Worm (Caenorhabditis elegans) whole organism, mixed stage, embryonic: ENCODE measurements around the gene C24A3.2.

Experiments used
- ces-1 ChIP-seq: fragments of 150-350 bp; optimal IDR thresholded peaks from 2 replicates; lab custom pipeline; 2014; ENCODE audit warnings: missing biosample characterization, missing genetic modification reagents, missing genetic modification characterization
- elt-1 ChIP-seq: sonication (generic microtip); optimal IDR thresholded peaks from 2 replicates; lab custom pipeline; 2017; ENCODE audit warnings: missing genetic modification characterization, mild to moderate bottlenecking, missing compliant biosample characterization, antibody characterized with exemption, moderate library complexity, borderline replicate concordance; ENCODE audit not compliant: insufficient read depth
- elt-3 ChIP-seq: fragments of 150-350 bp; optimal IDR thresholded peaks from 2 replicates; lab custom pipeline; 2014; ENCODE audit warnings: missing biosample characterization, missing genetic modification characterization
- flh-1 ChIP-seq: fragments of 200-800 bp; sonication (Bioruptor generic); optimal IDR thresholded peaks from 2 replicates; lab custom pipeline; 2018; ENCODE audit warnings: mild to moderate bottlenecking, missing genetic modification characterization, moderate library complexity, missing compliant biosample characterization
- lin-13 ChIP-seq: fragments of 150-350 bp; optimal IDR thresholded peaks from 2 replicates; lab custom pipeline; 2014; ENCODE audit warnings: missing biosample characterization, missing genetic modification characterization
- lin-32 ChIP-seq: fragments of 200-800 bp; sonication (Bioruptor generic); optimal IDR thresholded peaks from 2 replicates; lab custom pipeline; 2018; ENCODE audit warnings: mild to moderate bottlenecking, missing genetic modification characterization, missing compliant biosample characterization
- lsy-2 ChIP-seq: fragments of 150-350 bp; optimal IDR thresholded peaks from 2 replicates; lab custom pipeline; 2014; ENCODE audit warnings: missing biosample characterization, missing genetic modification characterization
- nhr-12 ChIP-seq: fragments of 150-350 bp; optimal IDR thresholded peaks from 2 replicates; lab custom pipeline; 2014; ENCODE audit warnings: missing biosample characterization, missing genetic modification characterization
- nhr-2 ChIP-seq: fragments of 150-350 bp; optimal IDR thresholded peaks from 2 replicates; lab custom pipeline; 2014; ENCODE audit warnings: missing biosample characterization, missing genetic modification characterization
- nhr-237 ChIP-seq: fragments of 150-350 bp; optimal IDR thresholded peaks from 2 replicates; lab custom pipeline; 2014; ENCODE audit warnings: missing biosample characterization, missing genetic modification characterization
- pha-4 ChIP-seq: fragments of 150-350 bp; optimal IDR thresholded peaks from 2 replicates; lab custom pipeline; 2018; ENCODE audit warnings: missing biosample characterization, missing genetic modification reagents, missing genetic modification characterization
- snpc-4 ChIP-seq: fragments of 150-350 bp; optimal IDR thresholded peaks from 2 replicates; lab custom pipeline; 2014; ENCODE audit warnings: missing biosample characterization, missing genetic modification characterization
- sptf-1 ChIP-seq: sonication (generic microtip); optimal IDR thresholded peaks from 2 replicates; lab custom pipeline; 2017; ENCODE audit warnings: mild to moderate bottlenecking, missing genetic modification characterization, moderate library complexity, missing compliant biosample characterization
- ztf-11 ChIP-seq: fragments of 150-350 bp; optimal IDR thresholded peaks from 2 replicates; lab custom pipeline; 2014; ENCODE audit warnings: missing biosample characterization, missing genetic modification characterization

DNA sequence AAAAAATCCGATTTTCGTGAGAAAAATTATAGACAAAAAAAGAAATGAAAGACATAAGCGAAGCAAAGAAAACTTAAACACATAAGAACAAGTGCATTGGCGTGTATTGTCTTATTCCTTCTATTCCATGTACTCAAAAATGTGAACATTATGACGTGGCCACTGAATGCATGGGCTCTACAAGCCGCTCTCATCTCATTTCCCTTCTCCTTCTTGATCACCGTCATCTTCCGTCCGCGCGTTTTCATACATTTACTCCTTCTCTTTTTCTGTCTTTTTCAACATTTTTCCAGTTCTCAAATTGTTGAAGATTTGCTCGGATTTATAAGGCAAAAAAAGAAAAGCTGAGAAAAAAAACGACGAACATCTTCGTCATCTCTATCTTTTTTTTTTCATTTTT, 17.2 kb downstream of the C24A3.2 start:
- TF ChIP-seq snpc-4 (no peak), ztf-11 (no peak), lin-13 (tag; lab: Kevin White, UChicago) (no peak), flh-1 (GFP tag; lab: Kevin White, UChicago) (no peak), elt-3 (tag; lab: Kevin White, UChicago) (no peak), lin-32 (GFP tag; lab: Kevin White, UChicago) (no peak), sptf-1 (tag; lab: Kevin White, UChicago) (no peak), lsy-2 (tag; lab: Kevin White, UChicago) (no peak), nhr-237 (tag; lab: Kevin White, UChicago) (no peak), nhr-2 (tag; lab: Kevin White, UChicago) (no peak), nhr-12 (tag; lab: Kevin White, UChicago) (no peak), elt-1 (tag; lab: Kevin White, UChicago) (no peak), ces-1 (GFP tag; lab: Kevin White, UChicago) (no peak), pha-4 (tag; lab: Kevin White, UChicago) (no peak)
